Worm (Caenorhabditis elegans) whole organism, L2 larva: ENCODE results near the gene ugt-7.

Experiments
- F13H6.1 ChIP-seq: sonication (generic microtip); optimal IDR thresholded peaks from 2 replicates; lab custom pipeline; 2016; ENCODE audit warnings: missing genetic modification characterization, missing compliant biosample characterization
- R02D3.7 ChIP-seq: fragments of 150-350 bp; optimal IDR thresholded peaks from 2 replicates; lab custom pipeline; 2014; ENCODE audit warnings: missing biosample characterization, missing genetic modification characterization
- Y55F3AM.14 ChIP-seq: fragments of 200-800 bp; sonication (Bioruptor generic); optimal IDR thresholded peaks from 2 replicates; lab custom pipeline; 2018; ENCODE audit warnings: mild to moderate bottlenecking, missing genetic modification characterization, missing compliant biosample characterization
- alr-1 ChIP-seq: fragments of 150-350 bp; optimal IDR thresholded peaks from 2 replicates; lab custom pipeline; 2014; ENCODE audit warnings: missing biosample characterization, missing genetic modification characterization
- ceh-16 ChIP-seq: fragments of 150-350 bp; optimal IDR thresholded peaks from 2 replicates; lab custom pipeline; 2014; ENCODE audit warnings: missing biosample characterization, missing genetic modification characterization
- crh-2 ChIP-seq: sonication (generic microtip); optimal IDR thresholded peaks from 2 replicates; lab custom pipeline; 2017; ENCODE audit warnings: missing biosample characterization, missing genetic modification characterization
- egl-27 ChIP-seq: sonication (generic microtip); optimal IDR thresholded peaks from 3 replicates; lab custom pipeline; 2017; ENCODE audit warnings: missing biosample characterization, missing genetic modification reagents, missing genetic modification characterization
- elt-1 ChIP-seq: fragments of 150-350 bp; optimal IDR thresholded peaks from 2 replicates; lab custom pipeline; 2014; ENCODE audit warnings: missing biosample characterization, missing genetic modification characterization
- elt-3 ChIP-seq: sonication (generic microtip); optimal IDR thresholded peaks from 2 replicates; lab custom pipeline; 2017; ENCODE audit warnings: missing biosample characterization, missing genetic modification characterization
- fos-1 ChIP-seq: fragments of 150-350 bp; optimal IDR thresholded peaks from 2 replicates; lab custom pipeline; 2014; ENCODE audit warnings: missing biosample characterization, missing genetic modification characterization
- gmeb-1 ChIP-seq: fragments of 150-350 bp; optimal IDR thresholded peaks from 2 replicates; lab custom pipeline; 2014; ENCODE audit warnings: missing biosample characterization, missing genetic modification characterization
- lin-13 ChIP-seq: fragments of 150-350 bp; optimal IDR thresholded peaks from 2 replicates; lab custom pipeline; 2014; ENCODE audit warnings: missing biosample characterization, missing genetic modification reagents, missing genetic modification characterization
- lin-39 ChIP-seq: fragments of 150-350 bp; optimal IDR thresholded peaks from 2 replicates; lab custom pipeline; 2014; ENCODE audit warnings: missing biosample characterization, missing genetic modification reagents, missing genetic modification characterization
- lsy-2 ChIP-seq, 2 experiments: fragments of 150-350 bp in 1 of 2; sonication (generic microtip) in 1 of 2; optimal IDR thresholded peaks; 2 replicates each; lab custom pipeline; 2014 to 2017; ENCODE audit warnings: missing biosample characterization in 2 of 2, missing genetic modification characterization in 2 of 2
- mab-5 ChIP-seq: fragments of 150-350 bp; optimal IDR thresholded peaks from 2 replicates; lab custom pipeline; 2014; ENCODE audit warnings: missing biosample characterization, missing genetic modification characterization
- mbf-1 ChIP-seq: sonication (generic microtip); optimal IDR thresholded peaks from 2 replicates; lab custom pipeline; 2017; ENCODE audit warnings: missing biosample characterization, missing genetic modification characterization
- mdl-1 ChIP-seq, 2 experiments: fragments of 150-350 bp in 1 of 2; sonication (generic microtip) in 1 of 2; optimal IDR thresholded peaks; 2 replicates each; lab custom pipeline; 2017; ENCODE audit warnings: missing biosample characterization in 2 of 2, missing genetic modification characterization in 2 of 2
- nhr-10 ChIP-seq: sonication (generic microtip); optimal IDR thresholded peaks from 2 replicates; lab custom pipeline; 2017; ENCODE audit warnings: missing biosample characterization, missing genetic modification characterization
- nhr-12 ChIP-seq: fragments of 150-350 bp; optimal IDR thresholded peaks from 2 replicates; lab custom pipeline; 2014; ENCODE audit warnings: missing biosample characterization, missing genetic modification characterization
- nhr-129 ChIP-seq: fragments of 150-350 bp; optimal IDR thresholded peaks from 2 replicates; lab custom pipeline; 2014; ENCODE audit warnings: missing biosample characterization, missing genetic modification characterization
- nhr-21 ChIP-seq: fragments of 150-350 bp; optimal IDR thresholded peaks from 2 replicates; lab custom pipeline; 2014; ENCODE audit warnings: missing biosample characterization, missing genetic modification characterization
- nhr-25 ChIP-seq: fragments of 150-350 bp; sonication (generic microtip); optimal IDR thresholded peaks from 3 replicates; lab custom pipeline; 2014; ENCODE audit warnings: missing biosample characterization, missing genetic modification characterization
- peb-1 ChIP-seq: fragments of 150-350 bp; optimal IDR thresholded peaks from 2 replicates; lab custom pipeline; 2014; ENCODE audit warnings: missing biosample characterization, missing genetic modification characterization
- sem-4 ChIP-seq: fragments of 150-350 bp; optimal IDR thresholded peaks from 2 replicates; lab custom pipeline; 2014; ENCODE audit warnings: missing biosample characterization, missing genetic modification reagents, missing genetic modification characterization
- skn-1 ChIP-seq: sonication (generic microtip); optimal IDR thresholded peaks from 2 replicates; lab custom pipeline; 2017; ENCODE audit warnings: missing biosample characterization, missing genetic modification characterization
- sma-3 ChIP-seq: sonication (generic microtip); optimal IDR thresholded peaks from 2 replicates; lab custom pipeline; 2016; ENCODE audit warnings: missing genetic modification reagents, missing genetic modification characterization, missing compliant biosample characterization
- sma-9 ChIP-seq, 2 experiments: fragments of 150-350 bp in 1 of 2; sonication (generic microtip) in 1 of 2; optimal IDR thresholded peaks; 2 replicates each; lab custom pipeline; 2014 to 2016; ENCODE audit warnings: missing genetic modification characterization in 2 of 2, mild to moderate bottlenecking in 1 of 2, missing biosample characterization in 1 of 2, missing compliant biosample characterization in 1 of 2, missing genetic modification reagents in 1 of 2, moderate library complexity in 1 of 2
- unc-39 ChIP-seq: fragments of 150-350 bp; optimal IDR thresholded peaks from 2 replicates; lab custom pipeline; 2014; ENCODE audit warnings: missing biosample characterization, missing genetic modification characterization
- unc-55 ChIP-seq: fragments of 150-350 bp; sonication (generic microtip); optimal IDR thresholded peaks from 3 replicates; lab custom pipeline; 2014; ENCODE audit warnings: missing biosample characterization, missing genetic modification reagents, missing genetic modification characterization
- unc-62 ChIP-seq: fragments of 150-350 bp; optimal IDR thresholded peaks from 2 replicates; lab custom pipeline; 2014; ENCODE audit warnings: missing biosample characterization, missing genetic modification reagents, missing genetic modification characterization
- zag-1 ChIP-seq: fragments of 150-350 bp; optimal IDR thresholded peaks from 2 replicates; lab custom pipeline; 2014; ENCODE audit warnings: missing biosample characterization, missing genetic modification characterization
- ztf-11 ChIP-seq: sonication (generic microtip); optimal IDR thresholded peaks from 2 replicates; lab custom pipeline; 2017; ENCODE audit warnings: missing biosample characterization, missing genetic modification characterization
- ztf-4 ChIP-seq: fragments of 150-350 bp; optimal IDR thresholded peaks from 2 replicates; lab custom pipeline; 2014; ENCODE audit warnings: missing biosample characterization, missing genetic modification characterization

The ugt-7 gene

DNA sequence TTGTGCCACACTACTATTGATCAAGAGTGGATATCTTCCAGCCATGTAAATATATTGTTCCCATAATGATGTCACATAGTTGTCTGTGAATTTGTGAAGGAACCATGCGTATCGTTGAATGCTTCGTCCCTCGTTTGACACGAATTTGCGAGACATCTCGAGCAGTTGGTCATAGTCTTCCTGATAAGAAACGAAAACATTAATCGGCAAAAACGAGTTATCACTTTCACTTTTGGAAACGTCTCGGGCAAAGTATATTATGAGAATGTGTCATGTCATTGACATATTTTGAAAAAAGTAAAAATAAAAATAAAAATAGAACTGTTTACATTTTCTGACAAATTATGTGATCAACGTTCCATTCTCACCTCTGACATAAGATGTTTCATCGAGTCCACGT is 26.1 kb upstream of the ugt-7 start:
- TF ChIP-seq fos-1 (tag; lab: Kevin White, UChicago) = peak; percentile 92
- TF ChIP-seq sma-9 (GFP tag; optimal IDR thresholded peaks at IDR 0.05; lab: Kevin White, UChicago) = peak; percentile 5
- TF ChIP-seq sma-9 (tag; optimal IDR thresholded peaks at IDR 0.05; lab: Kevin White, UChicago) = no peak
- TF ChIP-seq Y55F3AM.14 (GFP tag; lab: Kevin White, UChicago) = peak; percentile 11
- no peak for TF ChIP-seq elt-3 (tag; lab: Kevin White, UChicago)
- no peak for TF ChIP-seq nhr-129 (tag; lab: Kevin White, UChicago)
- TF ChIP-seq crh-2 (tag; lab: Kevin White, UChicago) = peak; percentile 44
- peak; percentile 22 for TF ChIP-seq F13H6.1
- TF ChIP-seq nhr-25 (tag; lab: Kevin White, UChicago) = no peak

DNA sequence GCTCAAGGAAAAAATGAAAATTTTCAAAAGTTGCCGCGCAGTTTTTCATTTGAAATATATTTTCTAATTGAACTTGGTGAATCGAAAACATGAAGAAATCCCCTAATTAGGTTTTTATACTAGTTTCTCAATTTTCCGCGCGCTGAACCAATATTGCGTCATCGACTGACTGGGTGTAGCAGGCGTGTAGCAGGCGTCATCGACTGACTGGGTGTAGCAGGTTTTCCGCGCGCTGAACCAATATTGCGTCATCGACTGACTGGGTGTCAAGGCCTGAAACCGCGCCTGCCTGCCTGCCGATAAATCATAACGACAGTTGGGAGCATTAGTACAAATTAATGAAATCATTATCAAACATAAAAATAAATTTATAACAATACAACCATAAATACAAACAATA is 23.0 kb upstream of the ugt-7 start:
- TF ChIP-seq lin-39 (tag; lab: Kevin White, UChicago) = no peak
- TF ChIP-seq alr-1 (tag; lab: Kevin White, UChicago) = no peak
- TF ChIP-seq gmeb-1 (tag; lab: Kevin White, UChicago) = no peak
- no peak for TF ChIP-seq sma-9 (GFP tag; optimal IDR thresholded peaks at IDR 0.05; lab: Kevin White, UChicago)
- no peak for TF ChIP-seq sma-9 (tag; optimal IDR thresholded peaks at IDR 0.05; lab: Kevin White, UChicago)
- no peak for TF ChIP-seq elt-1
- no peak for TF ChIP-seq lin-13
- no peak for TF ChIP-seq ceh-16 (tag; lab: Kevin White, UChicago)
- no peak for TF ChIP-seq ztf-4 (tag; lab: Kevin White, UChicago)
- TF ChIP-seq ztf-11 = no peak
- no peak for TF ChIP-seq sma-3 (GFP tag; lab: Kevin White, UChicago)
- no peak for TF ChIP-seq unc-39 (tag; lab: Kevin White, UChicago)
- no peak for TF ChIP-seq nhr-21 (tag; lab: Kevin White, UChicago)
- TF ChIP-seq mab-5 (tag; lab: Kevin White, UChicago) = no peak
- TF ChIP-seq peb-1 = no peak
- TF ChIP-seq zag-1 (tag; lab: Kevin White, UChicago) = no peak
- TF ChIP-seq F13H6.1 = no peak
- TF ChIP-seq sem-4 (tag; lab: Kevin White, UChicago) = no peak

DNA sequence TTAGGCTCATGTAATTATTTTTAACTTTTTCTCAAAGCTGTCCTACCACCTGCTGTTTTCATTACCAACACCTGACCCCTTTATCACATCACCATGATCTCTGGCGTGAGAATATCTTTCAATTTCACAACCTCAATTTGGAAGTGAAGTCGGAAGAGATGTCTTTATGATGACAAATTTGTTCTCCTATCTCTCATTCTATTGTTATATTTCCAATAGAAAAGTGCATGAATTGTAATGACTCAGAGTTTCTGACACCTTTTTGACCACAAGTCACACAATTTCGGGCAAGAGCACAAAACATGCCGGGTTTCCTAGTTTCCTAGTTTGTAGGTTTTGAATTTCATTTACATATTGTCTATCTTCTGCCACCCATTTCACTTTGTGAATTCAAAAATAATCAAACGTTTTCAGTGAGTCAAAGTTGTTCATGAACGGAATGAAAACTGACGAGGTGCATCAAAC is 18.5 kb upstream of the ugt-7 start, which contains the start of gene srr-4:
Gene srr-4, plus strand, starts transcription at position 415 of the 465 bp plus-strand sequence.
- TF ChIP-seq mdl-1 (tag; optimal IDR thresholded peaks at IDR 0.05; lab: Kevin White, UChicago) (no peak), skn-1 (tag; lab: Kevin White, UChicago) (peak; percentile 39), sma-9 (GFP tag; optimal IDR thresholded peaks at IDR 0.05; lab: Kevin White, UChicago) (peak; percentile 18), sma-9 (tag; optimal IDR thresholded peaks at IDR 0.05; lab: Kevin White, UChicago) (no peak), mbf-1 (tag; lab: Kevin White, UChicago) (no peak), unc-39 (tag; lab: Kevin White, UChicago) (no peak), lsy-2 (tag; optimal IDR thresholded peaks at IDR 0.05; lab: Kevin White, UChicago) (no peak), zag-1 (tag; lab: Kevin White, UChicago) (no peak), nhr-10 (tag; lab: Kevin White, UChicago) (no peak), R02D3.7 (tag; lab: Kevin White, UChicago) (no peak), fos-1 (tag; lab: Kevin White, UChicago) (peak; percentile 66), nhr-21 (tag; lab: Kevin White, UChicago) (no peak), egl-27 (tag; lab: Kevin White, UChicago) (no peak), ceh-16 (tag; lab: Kevin White, UChicago) (no peak), unc-55 (no peak), gmeb-1 (tag; lab: Kevin White, UChicago) (no peak), unc-62 (no peak)
- TF ChIP-seq, all 48 proteins: peak for 3

DNA sequence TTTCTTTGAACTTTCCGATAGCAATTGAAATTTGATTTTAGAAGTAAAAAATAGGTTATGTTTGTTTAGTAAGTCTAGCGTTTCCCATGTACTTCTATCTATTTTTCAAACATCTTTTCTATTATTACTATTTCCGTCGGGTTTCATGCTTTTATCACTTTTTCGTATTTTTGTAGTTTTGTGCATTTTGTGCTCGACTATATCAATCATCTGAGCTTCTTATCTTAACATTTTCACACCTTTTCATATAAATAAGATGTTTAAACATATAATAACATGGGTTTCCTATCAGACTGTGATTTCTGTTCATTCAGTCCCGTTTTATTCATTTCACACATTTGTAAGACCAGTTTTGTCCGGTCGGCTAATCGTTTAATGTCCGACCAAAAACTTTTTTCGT is 17.7 kb upstream of the ugt-7 start:
- TF ChIP-seq mab-5 (tag; lab: Kevin White, UChicago) = no peak
- no peak for TF ChIP-seq zag-1 (tag; lab: Kevin White, UChicago)
- TF ChIP-seq Y55F3AM.14 (GFP tag; lab: Kevin White, UChicago) = peak; percentile 42
- peak; percentile 38 for TF ChIP-seq fos-1 (tag; lab: Kevin White, UChicago)
- peak; percentile 55 for TF ChIP-seq sma-9 (GFP tag; optimal IDR thresholded peaks at IDR 0.05; lab: Kevin White, UChicago)
- TF ChIP-seq sma-9 (tag; optimal IDR thresholded peaks at IDR 0.05; lab: Kevin White, UChicago) = no peak

DNA sequence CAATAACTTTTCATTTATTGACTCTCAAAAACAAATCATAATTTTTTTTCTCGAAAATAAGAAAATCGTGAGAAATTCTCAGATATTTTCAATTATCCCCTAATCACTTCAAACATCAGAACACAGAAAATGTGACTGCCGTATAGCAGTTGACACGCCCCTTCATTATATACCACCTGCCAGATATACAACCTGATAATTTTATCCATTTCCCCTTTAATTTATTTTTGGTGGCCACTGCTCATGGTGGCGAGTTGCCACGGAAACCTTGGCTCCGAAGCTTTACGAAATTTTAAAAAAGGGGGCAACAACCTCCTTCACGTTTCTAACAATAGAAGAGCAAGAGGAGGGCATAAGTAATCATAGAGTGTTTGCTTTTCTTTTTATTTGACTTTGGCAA is 16.4 kb upstream of the ugt-7 start:
- TF ChIP-seq zag-1 (tag; lab: Kevin White, UChicago) = no peak
- no peak for TF ChIP-seq nhr-12
- TF ChIP-seq fos-1 (tag; lab: Kevin White, UChicago) = no peak
- TF ChIP-seq unc-62 = no peak
